Worm (Caenorhabditis elegans): ENCODE results near the gene K02C4.5.

K02C4.5 gene

ce11 chrII:8078041-8078440 is at the start of gene K02C4.5:
Gene K02C4.5 (plus strand): TSS chrII:8078435.
- TF ChIP-seq pes-1 (GFP tag; IDR thresholded peaks at IDR 0.05): no peak
- TF ChIP-seq F13C5.2 (tag; optimal IDR thresholded peaks at IDR 0.05): no peak
- no peak for TF ChIP-seq hmg-4 (GFP tag; optimal IDR thresholded peaks at IDR 0.05)
- no peak for TF ChIP-seq flt-1 (GFP tag; IDR thresholded peaks at IDR 0.05)
- TF ChIP-seq ets-7 (tag; optimal IDR thresholded peaks at IDR 0.05): no peak
- no peak for TF ChIP-seq aly-1 (tag; optimal IDR thresholded peaks at IDR 0.05)
- no peak for TF ChIP-seq ama-1 (optimal IDR thresholded peaks at IDR 0.05)
- TF ChIP-seq tbx-11 (GFP tag; IDR thresholded peaks at IDR 0.05): no peak
- TF ChIP-seq tbx-37 (GFP tag; conservative IDR thresholded peaks at IDR 0.05): no peak
- TF ChIP-seq ceh-13 (GFP tag; optimal IDR thresholded peaks at IDR 0.05): no peak
- TF ChIP-seq B0310.2 (tag; optimal IDR thresholded peaks at IDR 0.05): no peak
- TF ChIP-seq sea-1 (GFP tag; conservative IDR thresholded peaks at IDR 0.05): no peak
- TF ChIP-seq hnd-1 (tag; optimal IDR thresholded peaks at IDR 0.05): no peak
- TF ChIP-seq tra-4 (tag; optimal IDR thresholded peaks at IDR 0.05): no peak
- TF ChIP-seq scrt-1 (GFP tag; IDR thresholded peaks at IDR 0.05): no peak

ce11 chrII:8028730-8029129 is 49.5 kb upstream of the K02C4.5 start:
- TF ChIP-seq flt-1 (GFP tag; IDR thresholded peaks at IDR 0.05) (no peak), tbx-37 (GFP tag; conservative IDR thresholded peaks at IDR 0.05) (no peak), tra-4 (tag; optimal IDR thresholded peaks at IDR 0.05) (no peak), pes-1 (GFP tag; IDR thresholded peaks at IDR 0.05) (no peak), ceh-13 (GFP tag; optimal IDR thresholded peaks at IDR 0.05) (no peak), hnd-1 (tag; optimal IDR thresholded peaks at IDR 0.05) (no peak), ama-1 (optimal IDR thresholded peaks at IDR 0.05) (no peak), hmg-4 (GFP tag; optimal IDR thresholded peaks at IDR 0.05) (no peak), sea-1 (GFP tag; conservative IDR thresholded peaks at IDR 0.05) (no peak), scrt-1 (GFP tag; IDR thresholded peaks at IDR 0.05) (no peak), ets-7 (tag; optimal IDR thresholded peaks at IDR 0.05) (no peak), B0310.2 (tag; optimal IDR thresholded peaks at IDR 0.05) (no peak), hmbx-1 (tag; optimal IDR thresholded peaks at IDR 0.05) (no peak), ceh-36 (tag; optimal IDR thresholded peaks at IDR 0.05) (no peak), aly-1 (tag; optimal IDR thresholded peaks at IDR 0.05) (no peak)

ce11 chrII:8032657-8033056 is 45.6 kb upstream of the K02C4.5 start, which contains the start of gene nrf-6:
Gene nrf-6 (minus strand): TSS chrII:8032708.
- no peak for TF ChIP-seq tbx-11 (GFP tag; IDR thresholded peaks at IDR 0.05)
- TF ChIP-seq flt-1 (GFP tag; IDR thresholded peaks at IDR 0.05): no peak
- no peak for TF ChIP-seq ama-1 (optimal IDR thresholded peaks at IDR 0.05)
- no peak for TF ChIP-seq ets-7 (tag; optimal IDR thresholded peaks at IDR 0.05)
- TF ChIP-seq aly-1 (tag; optimal IDR thresholded peaks at IDR 0.05): no peak
- no peak for TF ChIP-seq hnd-1 (tag; optimal IDR thresholded peaks at IDR 0.05)
- no peak for TF ChIP-seq sea-1 (GFP tag; conservative IDR thresholded peaks at IDR 0.05)

- TF ChIP-seq pes-1 (GFP tag; IDR thresholded peaks at IDR 0.05) (no peak), scrt-1 (GFP tag; IDR thresholded peaks at IDR 0.05) (no peak), ets-7 (tag; optimal IDR thresholded peaks at IDR 0.05) (no peak), tbx-37 (GFP tag; conservative IDR thresholded peaks at IDR 0.05) (no peak), sea-1 (GFP tag; conservative IDR thresholded peaks at IDR 0.05) (no peak)
Measured at ce11 chrII:8034008-8034407, 44.2 kb upstream of the K02C4.5 start.

- TF ChIP-seq tra-4 (tag; optimal IDR thresholded peaks at IDR 0.05) (no peak), pes-1 (GFP tag; IDR thresholded peaks at IDR 0.05) (no peak), B0310.2 (tag; optimal IDR thresholded peaks at IDR 0.05) (no peak), sea-1 (GFP tag; conservative IDR thresholded peaks at IDR 0.05) (no peak), tbx-11 (GFP tag; IDR thresholded peaks at IDR 0.05) (no peak), hnd-1 (tag; optimal IDR thresholded peaks at IDR 0.05) (no peak), tbx-37 (GFP tag; conservative IDR thresholded peaks at IDR 0.05) (no peak), F13C5.2 (tag; optimal IDR thresholded peaks at IDR 0.05) (no peak), ceh-36 (tag; optimal IDR thresholded peaks at IDR 0.05) (no peak), flt-1 (GFP tag; IDR thresholded peaks at IDR 0.05) (no peak), ama-1 (optimal IDR thresholded peaks at IDR 0.05) (no peak), aly-1 (tag; optimal IDR thresholded peaks at IDR 0.05) (no peak), hmg-4 (GFP tag; optimal IDR thresholded peaks at IDR 0.05) (no peak)
Measured at ce11 chrII:8034617-8035016, 43.6 kb upstream of the K02C4.5 start.

- TF ChIP-seq pes-1 (GFP tag; IDR thresholded peaks at IDR 0.05) (no peak), ceh-13 (GFP tag; optimal IDR thresholded peaks at IDR 0.05) (no peak), B0310.2 (tag; optimal IDR thresholded peaks at IDR 0.05) (no peak), ets-7 (tag; optimal IDR thresholded peaks at IDR 0.05) (no peak), tbx-11 (GFP tag; IDR thresholded peaks at IDR 0.05) (no peak)
Measured at ce11 chrII:8035667-8036066, 42.6 kb upstream of the K02C4.5 start, which contains the start of gene sap-49. Gene sap-49 (minus strand): TSS chrII:8035767.

- TF ChIP-seq hmbx-1 (tag; optimal IDR thresholded peaks at IDR 0.05) (no peak), tbx-11 (GFP tag; IDR thresholded peaks at IDR 0.05) (no peak), hmg-4 (GFP tag; optimal IDR thresholded peaks at IDR 0.05) (no peak), ama-1 (optimal IDR thresholded peaks at IDR 0.05) (no peak), ceh-13 (GFP tag; optimal IDR thresholded peaks at IDR 0.05) (no peak), aly-1 (tag; optimal IDR thresholded peaks at IDR 0.05) (no peak), tra-4 (tag; optimal IDR thresholded peaks at IDR 0.05) (no peak), pes-1 (GFP tag; IDR thresholded peaks at IDR 0.05) (no peak), ceh-36 (tag; optimal IDR thresholded peaks at IDR 0.05) (no peak), sea-1 (GFP tag; conservative IDR thresholded peaks at IDR 0.05) (no peak), hnd-1 (tag; optimal IDR thresholded peaks at IDR 0.05) (no peak), ets-7 (tag; optimal IDR thresholded peaks at IDR 0.05) (no peak), scrt-1 (GFP tag; IDR thresholded peaks at IDR 0.05) (no peak)
Measured at ce11 chrII:8037246-8037645, 41.0 kb upstream of the K02C4.5 start, which contains the start of gene arp-6. Gene arp-6 (minus strand): TSS chrII:8037346.

ce11 chrII:8037863-8038262 is 40.4 kb upstream of the K02C4.5 start, which contains the start of gene C08B11.9:
Gene C08B11.9 (minus strand): TSS chrII:8038169.
- TF ChIP-seq ets-7 (tag; optimal IDR thresholded peaks at IDR 0.05): no peak
- TF ChIP-seq F13C5.2 (tag; optimal IDR thresholded peaks at IDR 0.05): no peak
- no peak for TF ChIP-seq tbx-37 (GFP tag; conservative IDR thresholded peaks at IDR 0.05)
- no peak for TF ChIP-seq sea-1 (GFP tag; conservative IDR thresholded peaks at IDR 0.05)
- TF ChIP-seq ama-1 (optimal IDR thresholded peaks at IDR 0.05): no peak
- no peak for TF ChIP-seq tra-4 (tag; optimal IDR thresholded peaks at IDR 0.05)
